Fruit fly (Drosophila melanogaster) whole organism, embryonic: ENCODE measurements around the gene Paris.

ENCODE experiments used
- CG1024 ChIP-seq: fragments of 200-800 bp; sonication (Bioruptor generic); IDR thresholded peaks from 2 replicates; pipeline ENCODE4 v1.3.6; 2022; ENCODE audit warnings: missing biosample characterization, missing genetic modification characterization
- CG10321 ChIP-seq: fragments of 200-800 bp; sonication (Bioruptor generic); IDR thresholded peaks from 2 replicates; pipeline ENCODE4 v1.3.6; 2022; ENCODE audit warnings: missing biosample characterization, missing genetic modification characterization
- CG10979 ChIP-seq: fragments of 200-800 bp; sonication (Bioruptor generic); optimal IDR thresholded peaks from 2 replicates; lab custom pipeline; 2018; ENCODE audit warnings: missing biosample characterization, mild to moderate bottlenecking, missing genetic modification characterization, moderate library complexity
- CG12219 ChIP-seq: fragments of 200-800 bp; sonication (Bioruptor generic); optimal IDR thresholded peaks from 3 replicates; lab custom pipeline; 2018; ENCODE audit warnings: missing biosample characterization, mild to moderate bottlenecking, missing genetic modification characterization
- CG12299 ChIP-seq: fragments of 200-800 bp; sonication (Bioruptor generic); optimal IDR thresholded peaks from 2 replicates; lab custom pipeline; 2018; ENCODE audit warnings: missing biosample characterization, mild to moderate bottlenecking, missing genetic modification characterization
- CG12391 ChIP-seq: fragments of 200-800 bp; sonication (Bioruptor generic); optimal IDR thresholded peaks from 3 replicates; lab custom pipeline; 2018; ENCODE audit warnings: missing biosample characterization, mild to moderate bottlenecking, missing genetic modification characterization, moderate library complexity
- CG14860 ChIP-seq: fragments of 200-800 bp; sonication (Bioruptor generic); IDR thresholded peaks from 3 replicates; pipeline ENCODE4 v1.3.6; 2022; ENCODE audit warnings: missing biosample characterization, missing genetic modification characterization; ENCODE audit not compliant: partially characterized antibody
- CG1529 ChIP-seq: fragments of 200-800 bp; sonication (Bioruptor generic); optimal IDR thresholded peaks from 3 replicates; lab custom pipeline; 2018; ENCODE audit warnings: missing biosample characterization, missing genetic modification characterization
- CG15514 ChIP-seq: fragments of 200-800 bp; sonication (Bioruptor generic); optimal IDR thresholded peaks from 3 replicates; lab custom pipeline; 2017; ENCODE audit warnings: missing biosample characterization, missing genetic modification characterization, mild to moderate bottlenecking, moderate library complexity, missing genetic modification reagents
- CG1832 ChIP-seq: fragments of 200-800 bp; sonication (Bioruptor generic); optimal IDR thresholded peaks from 2 replicates; lab custom pipeline; 2017; ENCODE audit warnings: missing biosample characterization, mild to moderate bottlenecking, missing genetic modification characterization, inconsistent platforms
- CG18619 ChIP-seq: fragments of 200-800 bp; sonication (Bioruptor generic); optimal IDR thresholded peaks from 3 replicates; lab custom pipeline; 2017; ENCODE audit warnings: missing biosample characterization, mild to moderate bottlenecking, missing genetic modification characterization
- CG2116 ChIP-seq: fragments of 200-800 bp; sonication (Bioruptor generic); optimal IDR thresholded peaks from 3 replicates; lab custom pipeline; 2018; ENCODE audit warnings: missing biosample characterization, mild to moderate bottlenecking, missing genetic modification characterization
- CG2120 ChIP-seq: fragments of 200-800 bp; sonication (Bioruptor generic); optimal IDR thresholded peaks from 3 replicates; lab custom pipeline; 2016; ENCODE audit warnings: missing biosample characterization, missing genetic modification characterization
- CG2199 ChIP-seq: fragments of 200-800 bp; sonication (Bioruptor generic); IDR thresholded peaks from 3 replicates; pipeline ENCODE4 v1.3.6; 2022; ENCODE audit warnings: missing biosample characterization, missing genetic modification characterization
- CG30020 ChIP-seq: fragments of 200-800 bp; optimal IDR thresholded peaks from 2 replicates; lab custom pipeline; 2019; ENCODE audit warnings: missing biosample characterization, mild to moderate bottlenecking, missing genetic modification characterization, moderate library complexity
- CG31224 ChIP-seq: fragments of 200-800 bp; sonication (Bioruptor generic); IDR thresholded peaks from 2 replicates; pipeline ENCODE4 v1.3.6; 2022; ENCODE audit warnings: missing biosample characterization, missing genetic modification characterization
- CG4360 ChIP-seq: fragments of 200-800 bp; sonication (Bioruptor generic); IDR thresholded peaks from 2 replicates; pipeline ENCODE4 v1.3.6; 2022; ENCODE audit warnings: missing biosample characterization, missing genetic modification characterization
- CG6654 ChIP-seq: fragments of 200-800 bp; sonication (Bioruptor generic); optimal IDR thresholded peaks from 2 replicates; lab custom pipeline; 2017; ENCODE audit warnings: missing biosample characterization, mild to moderate bottlenecking, missing genetic modification characterization
- CG6765 ChIP-seq: fragments of 200-800 bp; sonication (Bioruptor generic); optimal IDR thresholded peaks from 3 replicates; lab custom pipeline; 2017; ENCODE audit warnings: missing biosample characterization, mild to moderate bottlenecking, missing genetic modification characterization
- CG7556 ChIP-seq: fragments of 200-800 bp; sonication (Bioruptor generic); optimal IDR thresholded peaks from 2 replicates; lab custom pipeline; 2017; ENCODE audit warnings: missing biosample characterization, mild to moderate bottlenecking, missing genetic modification characterization
- CG9437 ChIP-seq: fragments of 200-800 bp; sonication (Bioruptor generic); optimal IDR thresholded peaks from 2 replicates; lab custom pipeline; 2018; ENCODE audit warnings: missing biosample characterization, mild to moderate bottlenecking, missing genetic modification characterization
- CG9609 ChIP-seq: fragments of 200-800 bp; sonication (Bioruptor generic); optimal IDR thresholded peaks from 3 replicates; lab custom pipeline; 2016; ENCODE audit warnings: missing biosample characterization, missing genetic modification characterization
- CoRest ChIP-seq: fragments of 200-800 bp; sonication (Bioruptor generic); optimal IDR thresholded peaks from 3 replicates; lab custom pipeline; 2018; ENCODE audit warnings: missing biosample characterization, mild to moderate bottlenecking, missing genetic modification characterization, moderate library complexity
- Dip2 ChIP-seq: fragments of 200-800 bp; sonication (Bioruptor generic); IDR thresholded peaks from 2 replicates; pipeline ENCODE4 v1.3.6; 2022; ENCODE audit warnings: missing biosample characterization, missing genetic modification characterization
- Doc2 ChIP-seq: fragments of 200-800 bp; sonication (Bioruptor generic); IDR thresholded peaks from 2 replicates; pipeline ENCODE4 v1.3.6; 2022; ENCODE audit warnings: missing biosample characterization, missing genetic modification characterization
- E2f1 ChIP-seq: fragments of 200-800 bp; sonication (Bioruptor generic); IDR thresholded peaks from 2 replicates; pipeline ENCODE4 v1.3.6; 2022; ENCODE audit warnings: missing biosample characterization, missing genetic modification characterization
- Eip74EF ChIP-seq, 2 experiments: fragments of 200-800 bp in 1 of 2; fragments of >200 bp in 1 of 2; sonication (Bioruptor generic) in 1 of 2; optimal IDR thresholded peaks; 2 replicates each; lab custom pipeline; 2017 to 2019; ENCODE audit warnings: missing biosample characterization in 2 of 2, missing genetic modification characterization in 2 of 2, mild to moderate bottlenecking in 1 of 2, moderate library complexity in 1 of 2
- HLH54F ChIP-seq: fragments of 200-800 bp; sonication (Bioruptor generic); optimal IDR thresholded peaks from 3 replicates; lab custom pipeline; 2016; ENCODE audit warnings: missing biosample characterization, missing genetic modification characterization
- Hey ChIP-seq: fragments of 200-800 bp; sonication (Bioruptor generic); optimal IDR thresholded peaks from 3 replicates; lab custom pipeline; 2018; ENCODE audit warnings: missing biosample characterization, mild to moderate bottlenecking, missing genetic modification characterization
- Hr39 ChIP-seq: fragments of >200 bp; optimal IDR thresholded peaks from 2 replicates; lab custom pipeline; 2017
- MTF-1 ChIP-seq: fragments of 200-800 bp; sonication (Bioruptor generic); optimal IDR thresholded peaks from 2 replicates; lab custom pipeline; 2018; ENCODE audit warnings: missing biosample characterization, mild to moderate bottlenecking, missing genetic modification characterization, borderline replicate concordance
- Med ChIP-seq: fragments of 200-800 bp; sonication (Bioruptor generic); peaks from one replicate; lab custom pipeline; 2016; ENCODE audit warnings: missing biosample characterization, missing genetic modification characterization, mild to moderate bottlenecking, inconsistent platforms, moderate library complexity
- Stat92E ChIP-seq, 3 experiments: fragments of >200 bp in 2 of 3; fragments of 200-800 bp in 1 of 3; sonication (Bioruptor generic) in 1 of 3; optimal IDR thresholded peaks; 2 replicates each; lab custom pipeline; 2017 to 2019; ENCODE audit warnings: missing biosample characterization in 3 of 3, missing genetic modification characterization in 3 of 3, mild to moderate bottlenecking in 1 of 3, moderate library complexity in 1 of 3
- Xbp1 ChIP-seq: fragments of 200-800 bp; sonication (Bioruptor generic); optimal IDR thresholded peaks from 3 replicates; lab custom pipeline; 2016; ENCODE audit warnings: missing biosample characterization, mild to moderate bottlenecking, missing genetic modification characterization
- az2 ChIP-seq: fragments of 200-800 bp; sonication (Bioruptor generic); optimal IDR thresholded peaks from 3 replicates; lab custom pipeline; 2016; ENCODE audit warnings: missing biosample characterization, missing genetic modification characterization
- bab2 ChIP-seq: fragments of 200-800 bp; sonication (Bioruptor generic); optimal IDR thresholded peaks from 2 replicates; lab custom pipeline; 2016; ENCODE audit warnings: missing biosample characterization, missing genetic modification characterization
- croc ChIP-seq: fragments of 200-800 bp; sonication (Bioruptor generic); conservative IDR thresholded peaks from 3 replicates; pipeline ENCODE4 v1.3.6; 2022; ENCODE audit warnings: missing biosample characterization, missing genetic modification characterization
- crol ChIP-seq: fragments of 200-800 bp; sonication (Bioruptor generic); IDR thresholded peaks from 2 replicates; pipeline ENCODE4 v1.3.6; 2022; ENCODE audit warnings: missing biosample characterization, missing genetic modification characterization
- crp ChIP-seq, 2 experiments: fragments of 200-800 bp; sonication (Bioruptor generic); optimal IDR thresholded peaks; 2 replicates in 1 of 2; 3 replicates in 1 of 2; lab custom pipeline; 2017; ENCODE audit warnings: missing biosample characterization in 2 of 2, missing genetic modification characterization in 2 of 2, mild to moderate bottlenecking in 1 of 2, moderate library complexity in 1 of 2
- gcm2 ChIP-seq: fragments of 200-800 bp; sonication (Bioruptor generic); optimal IDR thresholded peaks from 2 replicates; lab custom pipeline; 2016; ENCODE audit warnings: missing biosample characterization, missing genetic modification characterization
- grau ChIP-seq: fragments of 200-800 bp; optimal IDR thresholded peaks from 3 replicates; lab custom pipeline; 2019; ENCODE audit warnings: missing biosample characterization, mild to moderate bottlenecking, missing genetic modification characterization, moderate library complexity
- gt ChIP-seq: fragments of 200-800 bp; sonication (Bioruptor generic); IDR thresholded peaks from 2 replicates; pipeline ENCODE4 v1.3.6; 2022; ENCODE audit warnings: missing biosample characterization, missing genetic modification characterization
- hb ChIP-seq: fragments of 200-800 bp; sonication (Bioruptor generic); IDR thresholded peaks from 3 replicates; pipeline ENCODE4 v1.3.6; 2022; ENCODE audit warnings: missing biosample characterization, missing genetic modification characterization; ENCODE audit not compliant: partially characterized antibody
- hth ChIP-seq: fragments of >200 bp; optimal IDR thresholded peaks from 2 replicates; lab custom pipeline; 2017; ENCODE audit warnings: inconsistent platforms
- ken ChIP-seq: fragments of 200-800 bp; sonication (Bioruptor generic); IDR thresholded peaks from 3 replicates; pipeline ENCODE4 v1.3.6; 2022; ENCODE audit warnings: missing biosample characterization, missing genetic modification characterization
- mld ChIP-seq: fragments of 200-800 bp; sonication (Bioruptor generic); IDR thresholded peaks from 3 replicates; pipeline ENCODE4 v1.3.6; 2022; ENCODE audit warnings: missing biosample characterization, missing genetic modification characterization; ENCODE audit not compliant: partially characterized antibody
- nmo ChIP-seq: fragments of 200-800 bp; sonication (Bioruptor generic); optimal IDR thresholded peaks from 2 replicates; lab custom pipeline; 2018; ENCODE audit warnings: missing biosample characterization, mild to moderate bottlenecking, missing genetic modification characterization, moderate library complexity
- repo ChIP-seq: fragments of 200-800 bp; sonication (Bioruptor generic); optimal IDR thresholded peaks from 2 replicates; lab custom pipeline; 2016; ENCODE audit warnings: missing biosample characterization, missing genetic modification characterization
- ro ChIP-seq: fragments of 200-800 bp; sonication (Bioruptor generic); IDR thresholded peaks from 2 replicates; pipeline ENCODE4 v1.3.6; 2022; ENCODE audit warnings: missing biosample characterization, missing genetic modification characterization
- salm ChIP-seq: fragments of 200-800 bp; sonication (Bioruptor generic); optimal IDR thresholded peaks from 2 replicates; lab custom pipeline; 2018; ENCODE audit warnings: missing biosample characterization, mild to moderate bottlenecking, missing genetic modification characterization
- unpg ChIP-seq: fragments of 200-800 bp; sonication (Bioruptor generic); optimal IDR thresholded peaks from 3 replicates; lab custom pipeline; 2018; ENCODE audit warnings: missing biosample characterization, mild to moderate bottlenecking, missing genetic modification characterization, moderate library complexity
- z ChIP-seq: fragments of 200-800 bp; sonication (Bioruptor generic); IDR thresholded peaks from 3 replicates; pipeline ENCODE4 v1.3.6; 2022; ENCODE audit warnings: missing biosample characterization, missing genetic modification characterization

The Paris gene

dm6 chr2L:4417982-4418381 lies 45.4 kb upstream of the Paris start (continued):
- no peak for TF ChIP-seq grau (tag; lab: Kevin White, UChicago)
- TF ChIP-seq az2 = no peak
- no peak for TF ChIP-seq crp (GFP tag; optimal IDR thresholded peaks at IDR 0.05; lab: Kevin White, UChicago)
- TF ChIP-seq mld (GFP tag; lab: Robert Waterston, UW) = no peak
- TF ChIP-seq E2f1 (GFP tag; lab: Robert Waterston, UW) = no peak
- no peak for TF ChIP-seq CoRest (tag; lab: Kevin White, UChicago)
- TF ChIP-seq CG30020 (tag; lab: Kevin White, UChicago) = no peak
- no peak for TF ChIP-seq hth (lab: Kevin White, UChicago)
- no peak for TF ChIP-seq CG12299 (tag; lab: Kevin White, UChicago)
- no peak for TF ChIP-seq Doc2 (GFP tag; lab: Robert Waterston, UW)
- TF ChIP-seq CG10979 (tag; lab: Kevin White, UChicago) = peak; percentile 96
- 0 out of 2 replicates have a peak, but pooled peaks have one; percentile 12 for TF ChIP-seq CG10321 (GFP tag; lab: Robert Waterston, UW)
- TF ChIP-seq Dip2 = peak; percentile 91
- TF ChIP-seq CG1832 (GFP tag; lab: Kevin White, UChicago) = peak; percentile 34
- TF ChIP-seq hb (GFP tag; lab: Robert Waterston, UW) = no peak
- no peak for TF ChIP-seq salm (tag; lab: Kevin White, UChicago)
- TF ChIP-seq CG1529 (GFP tag; lab: Kevin White, UChicago) = no peak
- TF ChIP-seq CG15514 (GFP tag; lab: Kevin White, UChicago) = no peak
- TF ChIP-seq CG6765 (GFP tag; lab: Kevin White, UChicago) = no peak
- TF ChIP-seq ro (GFP tag; lab: Robert Waterston, UW) = no peak; the same call in 1 of the 2 replicates
- no peak for TF ChIP-seq CG12219 (GFP tag; lab: Kevin White, UChicago)
- TF ChIP-seq CG2116 (GFP tag; lab: Kevin White, UChicago) = no peak
- TF ChIP-seq Eip74EF (GFP tag; optimal IDR thresholded peaks at IDR 0.05; lab: Kevin White, UChicago) = no peak
- no peak for TF ChIP-seq repo (GFP tag; lab: Kevin White, UChicago)
- TF ChIP-seq unpg (GFP tag; lab: Kevin White, UChicago) = no peak
- no peak for TF ChIP-seq nmo (GFP tag; lab: Kevin White, UChicago)
- TF ChIP-seq Hey = no peak
- TF ChIP-seq CG9609 (GFP tag; lab: Kevin White, UChicago) = no peak
- no peak for TF ChIP-seq z (GFP tag; lab: Robert Waterston, UW)
- no peak for TF ChIP-seq CG2199 (GFP tag; lab: Robert Waterston, UW)
- no peak for TF ChIP-seq crol (GFP tag; lab: Robert Waterston, UW)
- no peak for TF ChIP-seq CG2120 (GFP tag; lab: Kevin White, UChicago)
- TF ChIP-seq CG7556 = no peak
- TF ChIP-seq CG14860 = no peak
- no peak for TF ChIP-seq CG18619 (GFP tag; lab: Kevin White, UChicago)
- TF ChIP-seq gcm2 = no peak
- peak; percentile 52 for TF ChIP-seq Med (GFP tag; lab: Kevin White, UChicago)
- TF ChIP-seq CG1024 (GFP tag; lab: Robert Waterston, UW) = no peak
- TF ChIP-seq MTF-1 (GFP tag; lab: Kevin White, UChicago) = no peak
- TF ChIP-seq CG9437 (GFP tag; lab: Kevin White, UChicago) = no peak
- TF ChIP-seq HLH54F (GFP tag; lab: Kevin White, UChicago) = no peak
- no peak for TF ChIP-seq gt
- TF ChIP-seq CG6654 (GFP tag; lab: Kevin White, UChicago) = no peak
- no peak for TF ChIP-seq bab2 (GFP tag; lab: Kevin White, UChicago)
- TF ChIP-seq Xbp1 (GFP tag; lab: Kevin White, UChicago) = peak; percentile 1
- no peak for TF ChIP-seq ken (GFP tag; lab: Robert Waterston, UW)
- no peak for TF ChIP-seq Hr39 (lab: Kevin White, UChicago)
- no peak for TF ChIP-seq CG12391
- no peak for TF ChIP-seq CG4360
- no peak for TF ChIP-seq Stat92E (GFP tag; optimal IDR thresholded peaks at IDR 0.05; lab: Kevin White, UChicago)
- no peak for TF ChIP-seq CG31224 (GFP tag; lab: Robert Waterston, UW)
- peak; percentile 13; the same call in 1 of the 3 replicates for TF ChIP-seq croc
